Worm (Caenorhabditis elegans) whole organism, L4/young adult: ENCODE measurements around the gene ule-5.

ENCODE experiments used
- dao-5 ChIP-seq: sonication (generic microtip); optimal IDR thresholded peaks from 2 replicates; lab custom pipeline; 2016; ENCODE audit warnings: missing genotype, missing genetic modification characterization, moderate library complexity, missing compliant biosample characterization
- him-1 ChIP-seq: sonication (generic microtip); optimal IDR thresholded peaks from 2 replicates; lab custom pipeline; 2016; ENCODE audit warnings: missing genotype, missing genetic modification reagents, missing genetic modification characterization, missing compliant biosample characterization

ce11 chrX:11917994-11918393 is 35.1 kb downstream of the ule-5 start, which contains the start of gene Y62H9A.16:
- no peak for TF ChIP-seq dao-5 (tag; lab: Kevin White, UChicago)
- no peak for TF ChIP-seq him-1 (tag; lab: Kevin White, UChicago)
